Worm (Caenorhabditis elegans): ENCODE data around the gene mrpl-28.

The mrpl-28 gene

ce11 chrII:155904-156303 is at the start of gene mrpl-28:
Gene mrpl-28, minus strand, starts transcription at chrII:156009.
- TF ChIP-seq lin-39 (tag; optimal IDR thresholded peaks at IDR 0.05) (no peak), zag-1 (tag; optimal IDR thresholded peaks at IDR 0.05) (peak; percentile 64), dmd-4 (tag; optimal IDR thresholded peaks at IDR 0.05) (no peak), lin-13 (GFP tag; optimal IDR thresholded peaks at IDR 0.05) (peak; percentile 95), nhr-12 (tag; optimal IDR thresholded peaks at IDR 0.05) (no peak), blmp-1 (tag; optimal IDR thresholded peaks at IDR 0.05; ENCODE audit: insufficient read depth) (peak; percentile 76), skn-1 (tag; optimal IDR thresholded peaks at IDR 0.05) (no peak), C34F6.9 (tag; optimal IDR thresholded peaks at IDR 0.05) (peak; percentile 95), ceh-16 (tag; optimal IDR thresholded peaks at IDR 0.05) (no peak), nhr-6 (tag; optimal IDR thresholded peaks at IDR 0.05) (peak; percentile 90), lsy-2 (tag; optimal IDR thresholded peaks at IDR 0.05) (peak; percentile 90 to 95), nhr-10 (tag; optimal IDR thresholded peaks at IDR 0.05) (peak; percentile 66), crh-2 (tag; optimal IDR thresholded peaks at IDR 0.05) (peak; percentile 95), nhr-23 (tag; optimal IDR thresholded peaks at IDR 0.05) (no peak), unc-55 (GFP tag; optimal IDR thresholded peaks at IDR 0.05) (peak; percentile 98), peb-1 (tag; optimal IDR thresholded peaks at IDR 0.05) (no peak), snpc-4 (tag; optimal IDR thresholded peaks at IDR 0.05) (peak; percentile 81), sma-3 (GFP tag; optimal IDR thresholded peaks at IDR 0.05) (peak; percentile 95), mab-5 (tag; optimal IDR thresholded peaks at IDR 0.05) (peak; percentile 95), ama-1 (optimal IDR thresholded peaks at IDR 0.05) (peak; percentile 57), elt-1 (tag; optimal IDR thresholded peaks at IDR 0.05) (no peak), ztf-11 (tag; optimal IDR thresholded peaks at IDR 0.05) (no peak), lin-11 (tag; optimal IDR thresholded peaks at IDR 0.05) (peak; percentile 96), nhr-21 (tag; optimal IDR thresholded peaks at IDR 0.05) (peak; percentile 91), nhr-11 (tag; optimal IDR thresholded peaks at IDR 0.05) (no peak), unc-62 (GFP tag; optimal IDR thresholded peaks at IDR 0.05) (peak; percentile 64), ztf-4 (tag; optimal IDR thresholded peaks at IDR 0.05) (peak; percentile 86), ceh-82 (tag; optimal IDR thresholded peaks at IDR 0.05) (peak; percentile 79), mdl-1 (tag; optimal IDR thresholded peaks at IDR 0.05) (peak in 1 of 2 experiments; percentile 26), sma-9 (GFP tag; optimal IDR thresholded peaks at IDR 0.05) (peak; percentile 95), sma-9 (tag; optimal IDR thresholded peaks at IDR 0.05) (no peak), nhr-237 (tag; optimal IDR thresholded peaks at IDR 0.05) (peak; percentile 52), F13H6.1 (tag; optimal IDR thresholded peaks at IDR 0.05) (peak; percentile 93), ztf-1 (GFP tag; conservative IDR thresholded peaks at IDR 0.05) (no peak), aly-2 (tag; optimal IDR thresholded peaks at IDR 0.05) (no peak), alr-1 (tag; optimal IDR thresholded peaks at IDR 0.05) (no peak), nhr-77 (tag; optimal IDR thresholded peaks at IDR 0.05) (peak; percentile 29), R02D3.7 (tag; optimal IDR thresholded peaks at IDR 0.05) (peak; percentile 73), gmeb-1 (tag; optimal IDR thresholded peaks at IDR 0.05) (peak; percentile 97), fos-1 (tag; optimal IDR thresholded peaks at IDR 0.05) (peak; percentile 78), nhr-129 (tag; optimal IDR thresholded peaks at IDR 0.05) (peak; percentile 85), egl-27 (tag; optimal IDR thresholded peaks at IDR 0.05) (peak; percentile 92), elt-3 (tag; optimal IDR thresholded peaks at IDR 0.05) (no peak), sem-4 (tag; optimal IDR thresholded peaks at IDR 0.05) (peak; percentile 86), Y55F3AM.14 (GFP tag; optimal IDR thresholded peaks at IDR 0.05) (peak; percentile 60), nhr-25 (tag; optimal IDR thresholded peaks at IDR 0.05) (peak; percentile 90), mbf-1 (tag; optimal IDR thresholded peaks at IDR 0.05) (no peak), ZK546.5 (tag; optimal IDR thresholded peaks at IDR 0.05) (peak; percentile 55), unc-39 (tag; optimal IDR thresholded peaks at IDR 0.05) (no peak)

Measured in whole organism, L2 larva.